Fruit fly (Drosophila melanogaster): ENCODE results near the gene f.
A peak's percentile ranks its signal among the peaks of the same experiment; 100 is the strongest.

The f gene

DNA sequence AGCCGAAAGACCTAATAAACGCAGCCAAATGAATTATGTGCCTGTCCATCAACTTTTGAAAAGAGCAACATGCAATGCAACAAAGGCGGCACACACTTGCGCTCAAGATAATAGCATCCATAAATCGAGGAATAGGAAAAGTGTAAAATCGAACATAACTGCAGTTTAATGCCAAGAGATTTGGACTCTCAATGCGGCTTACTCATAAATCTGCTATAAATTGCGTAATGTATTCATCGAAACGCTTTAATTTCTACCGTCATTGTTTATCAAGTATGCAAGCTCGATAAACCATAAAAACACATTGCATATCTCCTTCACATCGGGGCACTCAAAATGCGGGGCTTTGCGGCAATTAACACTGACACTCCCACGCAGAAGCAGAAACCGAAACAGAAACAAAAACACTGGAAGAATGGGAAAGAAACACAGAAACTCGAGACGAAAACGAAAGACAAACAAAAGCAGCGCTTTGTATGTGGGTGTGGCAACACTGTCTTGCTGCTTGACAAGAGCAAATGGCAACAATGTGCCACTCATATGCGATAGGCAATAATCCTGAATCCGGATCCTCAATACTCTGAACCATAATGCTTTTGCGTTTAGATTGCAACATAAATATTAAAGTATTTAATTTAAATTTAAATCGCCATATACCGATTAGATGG is 65.3 kb downstream of the f start (continued):
- TF ChIP-seq CG10979 (tag; optimal IDR thresholded peaks at IDR 0.05) (peak; percentile 42), prd (optimal IDR thresholded peaks at IDR 0.05) (no peak), prd (GFP tag; IDR thresholded peaks at IDR 0.05) (peak; percentile 28; the same call in 1 of the 3 replicates), MESR4 (GFP tag; optimal IDR thresholded peaks at IDR 0.05) (no peak), pnt (GFP tag; optimal IDR thresholded peaks at IDR 0.05) (no peak), Camta (GFP tag; optimal IDR thresholded peaks at IDR 0.05) (no peak), Awh (GFP tag; IDR thresholded peaks at IDR 0.05) (no peak), Myb (GFP tag; optimal IDR thresholded peaks at IDR 0.05) (no peak), cato (GFP tag; optimal IDR thresholded peaks at IDR 0.05; ENCODE audit: borderline replicate concordance) (no peak), sug (tag; optimal IDR thresholded peaks at IDR 0.05) (no peak), CG4404 (GFP tag; IDR thresholded peaks at IDR 0.05) (no peak), Doc2 (GFP tag; IDR thresholded peaks at IDR 0.05) (no peak), CG17359 (tag; optimal IDR thresholded peaks at IDR 0.05) (peak; percentile 45), CG4730 (GFP tag; IDR thresholded peaks at IDR 0.05) (no peak), CHES-1-like (GFP tag; optimal IDR thresholded peaks at IDR 0.05) (no peak), CG2678 (tag; optimal IDR thresholded peaks at IDR 0.05) (peak; percentile 3), CG4424 (GFP tag; optimal IDR thresholded peaks at IDR 0.05) (no peak), ssp (GFP tag; IDR thresholded peaks at IDR 0.05) (no peak), CG6765 (GFP tag; optimal IDR thresholded peaks at IDR 0.05) (no peak), CG12155 (GFP tag; optimal IDR thresholded peaks at IDR 0.05) (no peak), CG2116 (GFP tag; optimal IDR thresholded peaks at IDR 0.05) (no peak), CG4360 (GFP tag; IDR thresholded peaks at IDR 0.05) (no peak), NfI (GFP tag; optimal IDR thresholded peaks at IDR 0.05) (no peak), tll (GFP tag; optimal IDR thresholded peaks at IDR 0.05) (no peak), odd (GFP tag; optimal IDR thresholded peaks at IDR 0.05) (no peak), h (optimal IDR thresholded peaks at IDR 0.05) (no peak), psq (GFP tag; optimal IDR thresholded peaks at IDR 0.05) (no peak), CG11085 (GFP tag; IDR thresholded peaks at IDR 0.05) (no peak), CG30020 (tag; optimal IDR thresholded peaks at IDR 0.05) (no peak), Dbx (GFP tag; IDR thresholded peaks at IDR 0.05) (no peak), CG12236 (GFP tag; optimal IDR thresholded peaks at IDR 0.05) (no peak), mirr (GFP tag; optimal IDR thresholded peaks at IDR 0.05) (no peak), H15 (GFP tag; IDR thresholded peaks at IDR 0.05) (no peak), CG11695 (GFP tag; IDR thresholded peaks at IDR 0.05) (peak; percentile 28; the same call in 1 of the 3 replicates), CG15269 (tag; optimal IDR thresholded peaks at IDR 0.05) (no peak), pros (GFP tag; optimal IDR thresholded peaks at IDR 0.05) (no peak), Atf6 (GFP tag; IDR thresholded peaks at IDR 0.05) (no peak), CG15011 (GFP tag; optimal IDR thresholded peaks at IDR 0.05) (no peak), CG32532 (GFP tag; IDR thresholded peaks at IDR 0.05) (no peak), Dll (GFP tag; IDR thresholded peaks at IDR 0.05; ENCODE audit: partially characterized antibody) (0 out of 4 replicates have a peak, but pooled peaks have one; percentile 18), CG1602 (GFP tag; optimal IDR thresholded peaks at IDR 0.05) (no peak), E2f1 (GFP tag; IDR thresholded peaks at IDR 0.05) (no peak), CTCF (GFP tag; optimal IDR thresholded peaks at IDR 0.05) (no peak), Sox100B (GFP tag; optimal IDR thresholded peaks at IDR 0.05) (no peak), abd-A (tag; optimal IDR thresholded peaks at IDR 0.05) (no peak), insv (GFP tag; optimal IDR thresholded peaks at IDR 0.05) (no peak), Sry-δ (GFP tag; optimal IDR thresholded peaks at IDR 0.05) (no peak), wdn (GFP tag; IDR thresholded peaks at IDR 0.05) (no peak), gcm (GFP tag; optimal IDR thresholded peaks at IDR 0.05) (peak; percentile 70), Ets97D (GFP tag; optimal IDR thresholded peaks at IDR 0.05) (no peak), CG9797 (GFP tag; optimal IDR thresholded peaks at IDR 0.05) (no peak), CG9727 (GFP tag; optimal IDR thresholded peaks at IDR 0.05) (no peak)

Data from whole organism, embryonic.